Worm (Caenorhabditis elegans): ENCODE results near the gene dgk-4.

ce11 chrIV:8631033-8631432 is at the start of gene dgk-4:
- TF ChIP-seq ref-2 (tag; optimal IDR thresholded peaks at IDR 0.05) (no peak), nhr-11 (tag; optimal IDR thresholded peaks at IDR 0.05) (no peak), rnt-1 (tag; optimal IDR thresholded peaks at IDR 0.05) (no peak), sox-4 (tag; optimal IDR thresholded peaks at IDR 0.05) (no peak), ceh-19 (GFP tag; optimal IDR thresholded peaks at IDR 0.05) (no peak), pha-2 (tag; optimal IDR thresholded peaks at IDR 0.05) (no peak), elt-2 (tag; optimal IDR thresholded peaks at IDR 0.05) (no peak), fkh-10 (GFP tag; optimal IDR thresholded peaks at IDR 0.05) (no peak)

Measured in whole organism, late embryonic.